Worm (Caenorhabditis elegans): ENCODE data around the gene C49A9.4.

Gene C49A9.4

ce11 chrIV:6217066-6217465 is 2.4 kb upstream of the C49A9.4 start, which contains the start of gene C49A9.9:
Gene C49A9.9, plus strand, starts transcription at chrIV:6217372.
- TF ChIP-seq daf-16 (GFP tag; optimal IDR thresholded peaks at IDR 0.05) (no peak), daf-16 (tag; optimal IDR thresholded peaks at IDR 0.05) (peak; percentile 25), hlh-11 (tag; optimal IDR thresholded peaks at IDR 0.05) (peak; percentile 0), dve-1 (tag; optimal IDR thresholded peaks at IDR 0.05; ENCODE audit: insufficient read depth) (peak; percentile 1), pqm-1 (tag; optimal IDR thresholded peaks at IDR 0.05) (peak; percentile 73), dmd-6 (GFP tag; IDR thresholded peaks at IDR 0.05) (peak; percentile 33; the same call in 1 of the 2 replicates), ZK546.5 (tag; optimal IDR thresholded peaks at IDR 0.05) (no peak), lir-3 (tag; optimal IDR thresholded peaks at IDR 0.05) (no peak), nhr-28 (tag; optimal IDR thresholded peaks at IDR 0.05) (peak; percentile 58)

DNA sequence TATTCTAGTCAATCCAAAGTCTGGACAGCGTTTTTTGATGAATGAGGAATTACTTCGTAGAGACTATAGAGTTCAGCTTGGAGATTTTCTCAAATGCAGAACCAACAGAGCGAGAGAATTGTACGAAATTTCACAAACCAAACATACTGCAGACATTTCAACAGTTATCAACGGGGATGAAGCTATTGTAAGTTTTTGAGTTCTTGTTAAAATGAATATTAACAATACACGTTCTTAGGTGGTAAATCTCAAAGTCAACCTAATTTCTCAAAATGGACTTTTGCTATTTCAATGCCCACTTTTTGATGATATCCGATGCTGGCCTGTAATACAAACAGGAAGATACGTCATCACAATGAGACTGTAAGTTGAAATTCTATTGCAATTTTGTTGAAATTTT is 2.0 kb upstream of the C49A9.4 start:
- TF ChIP-seq lin-39 (tag; optimal IDR thresholded peaks at IDR 0.05) = no peak
- TF ChIP-seq unc-62 (GFP tag; optimal IDR thresholded peaks at IDR 0.05 in 1 of 2) = peak in 1 of 2 experiments; percentile 94
- no peak for TF ChIP-seq unc-62 (tag; optimal IDR thresholded peaks at IDR 0.05)

- peak; percentile 79 for TF ChIP-seq dmd-6 (GFP tag; IDR thresholded peaks at IDR 0.05)
- TF ChIP-seq lin-1 (GFP tag; IDR thresholded peaks at IDR 0.05) = peak; percentile 76
Observed at ce11 chrIV:6220142-6220541, 649 bp downstream of the C49A9.4 start.

DNA sequence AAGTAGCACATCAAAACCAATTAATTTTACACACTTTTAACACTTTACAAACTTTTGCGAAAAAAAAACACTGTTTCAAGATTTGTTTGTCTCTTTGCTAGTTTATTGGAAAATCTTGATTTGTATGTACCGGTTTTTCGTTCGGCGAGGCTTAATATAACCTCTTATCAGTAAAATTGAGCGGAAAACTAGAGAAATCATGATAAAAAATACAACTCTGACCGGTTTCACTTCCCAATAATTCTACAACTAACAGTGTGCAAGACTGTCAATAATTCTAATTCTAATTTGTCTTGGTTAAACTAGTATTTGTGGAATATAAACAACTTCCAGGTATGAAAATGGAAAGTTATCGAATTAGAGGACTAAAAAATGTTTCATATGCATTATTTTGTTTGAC is 2.4 kb downstream of the C49A9.4 start, which contains the start of gene C49A9.3:
Gene C49A9.3, plus strand, starts transcription at position 212 of the 400 bp plus-strand sequence.
- TF ChIP-seq nhr-6 (tag; optimal IDR thresholded peaks at IDR 0.05) (no peak), nhr-28 (tag; optimal IDR thresholded peaks at IDR 0.05) (peak; percentile 64), ceh-20 (GFP tag; IDR thresholded peaks at IDR 0.05) (no peak), php-3 (GFP tag; IDR thresholded peaks at IDR 0.05) (0 out of 2 replicates have a peak, but pooled peaks have one; percentile 34), pqm-1 (tag; optimal IDR thresholded peaks at IDR 0.05) (peak; percentile 55), dmd-6 (GFP tag; IDR thresholded peaks at IDR 0.05) (peak; percentile 35; the same call in 1 of the 2 replicates), daf-16 (GFP tag; optimal IDR thresholded peaks at IDR 0.05) (no peak), daf-16 (tag; optimal IDR thresholded peaks at IDR 0.05) (peak; percentile 73)

- TF ChIP-seq nhr-28 (tag; optimal IDR thresholded peaks at IDR 0.05) (peak; percentile 18), php-3 (GFP tag; IDR thresholded peaks at IDR 0.05) (no peak), daf-16 (GFP tag; optimal IDR thresholded peaks at IDR 0.05) (no peak), daf-16 (tag; optimal IDR thresholded peaks at IDR 0.05) (peak; percentile 36), rbr-2 (tag; optimal IDR thresholded peaks at IDR 0.05) (no peak), ceh-62 (tag; optimal IDR thresholded peaks at IDR 0.05) (no peak), nhr-25 (tag; optimal IDR thresholded peaks at IDR 0.05; ENCODE audit: borderline replicate concordance, insufficient read depth) (no peak), pqm-1 (tag; optimal IDR thresholded peaks at IDR 0.05) (peak; percentile 8)
Observed at ce11 chrIV:6225143-6225542, 5.7 kb downstream of the C49A9.4 start, which contains the start of gene C49A9.2. Gene C49A9.2, plus strand, starts transcription at chrIV:6225443.

ce11 chrIV:6227974-6228373 is 8.5 kb downstream of the C49A9.4 start, which contains the start of gene C49A9.1:
Gene C49A9.1, plus strand, starts transcription at chrIV:6228190.
- peak; percentile 32 for TF ChIP-seq aha-1 (tag)
- TF ChIP-seq daf-16 (GFP tag; optimal IDR thresholded peaks at IDR 0.05) = no peak
- peak; percentile 46 for TF ChIP-seq daf-16 (tag; optimal IDR thresholded peaks at IDR 0.05)
- TF ChIP-seq hif-1 (tag; optimal IDR thresholded peaks at IDR 0.05) = no peak
- TF ChIP-seq aly-2 (tag; optimal IDR thresholded peaks at IDR 0.05) = no peak
- no peak for TF ChIP-seq duxl-1 (tag; optimal IDR thresholded peaks at IDR 0.05; ENCODE audit: poor library complexity)
- no peak for TF ChIP-seq egl-43 (GFP tag; IDR thresholded peaks at IDR 0.05)
- TF ChIP-seq nhr-10 (tag; optimal IDR thresholded peaks at IDR 0.05) = no peak
- no peak for TF ChIP-seq R02D3.7 (tag; optimal IDR thresholded peaks at IDR 0.05)
- peak; percentile 70 for TF ChIP-seq pqm-1 (tag; optimal IDR thresholded peaks at IDR 0.05)
- no peak for TF ChIP-seq nhr-11 (tag; optimal IDR thresholded peaks at IDR 0.05)
- TF ChIP-seq Y75B8A.6 (GFP tag; IDR thresholded peaks at IDR 0.05) = no peak
- peak; percentile 15 for TF ChIP-seq dve-1 (tag; optimal IDR thresholded peaks at IDR 0.05; ENCODE audit: insufficient read depth)
- peak; percentile 3 for TF ChIP-seq nhr-28 (tag; optimal IDR thresholded peaks at IDR 0.05)

Measured in whole organism, L4 larva.